Worm (Caenorhabditis elegans) whole organism, mixed stage, embryonic: Measurements from ENCODE around the gene T28H11.7.
"Not testable (repeated sequence)": the region's sequence is repeated elsewhere in the genome, so short reads cannot be mapped to it uniquely, and the experiment has no call there.

Source experiments
- ces-1 ChIP-seq: fragments of 150-350 bp; optimal IDR thresholded peaks from 2 replicates; lab custom pipeline; 2014; ENCODE audit warnings: missing biosample characterization, missing genetic modification reagents, missing genetic modification characterization
- pha-4 ChIP-seq: fragments of 150-350 bp; optimal IDR thresholded peaks from 2 replicates; lab custom pipeline; 2018; ENCODE audit warnings: missing biosample characterization, missing genetic modification reagents, missing genetic modification characterization
- unc-39 ChIP-seq: fragments of 150-350 bp; optimal IDR thresholded peaks from 2 replicates; lab custom pipeline; 2014; ENCODE audit warnings: missing biosample characterization, missing genetic modification characterization

DNA sequence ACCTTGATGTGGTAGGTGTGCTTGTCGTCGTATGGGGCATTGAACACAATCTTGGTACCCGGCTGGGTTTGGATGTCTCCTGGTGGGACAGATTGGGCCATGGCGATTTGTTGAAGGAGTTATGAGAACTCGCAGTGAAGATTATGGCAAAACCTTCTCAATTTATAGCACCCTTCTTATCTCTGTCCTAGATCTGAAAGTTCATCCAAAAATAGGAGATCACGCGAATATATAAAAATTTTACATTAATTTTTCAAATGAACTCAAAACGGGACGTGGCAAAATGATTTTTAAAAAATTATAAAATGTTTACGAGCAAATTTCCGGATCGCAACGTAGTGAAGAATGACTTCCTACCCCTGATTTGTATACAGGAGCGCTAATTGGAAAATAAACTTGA lies 48.0 kb upstream of the T28H11.7 start, which contains the start of gene msp-53:
- TF ChIP-seq pha-4 (tag; lab: Kevin White, UChicago); unc-39 (tag; lab: Kevin White, UChicago); ces-1: not testable (repeated sequence)
